Fruit fly (Drosophila melanogaster): Measurements from ENCODE around the gene CG12104.

CG12104 gene

dm6 chr3L:1576489-1577106 lies 25.9 kb downstream of the CG12104 start, which contains the start of gene CG13917 (continued):
- TF ChIP-seq CG12744 (GFP tag; optimal IDR thresholded peaks at IDR 0.05): no peak
- TF ChIP-seq Lpt (GFP tag; optimal IDR thresholded peaks at IDR 0.05): no peak
- no peak for TF ChIP-seq Hr3 (GFP tag; optimal IDR thresholded peaks at IDR 0.05)
- no peak for TF ChIP-seq kni (GFP tag; optimal IDR thresholded peaks at IDR 0.05)
- TF ChIP-seq Dek (tag; optimal IDR thresholded peaks at IDR 0.05): peak; percentile 40
- no peak for TF ChIP-seq NFAT (GFP tag; IDR thresholded peaks at IDR 0.05)
- TF ChIP-seq mld (GFP tag; IDR thresholded peaks at IDR 0.05; ENCODE audit: partially characterized antibody): no peak
- TF ChIP-seq fu2 (GFP tag; optimal IDR thresholded peaks at IDR 0.05): no peak
- no peak for TF ChIP-seq Atf3 (GFP tag; optimal IDR thresholded peaks at IDR 0.05)
- TF ChIP-seq CG30403 (GFP tag; optimal IDR thresholded peaks at IDR 0.05): no peak
- TF ChIP-seq CG8478 (optimal IDR thresholded peaks at IDR 0.05): no peak
- no peak for TF ChIP-seq tio (GFP tag; optimal IDR thresholded peaks at IDR 0.05)
- TF ChIP-seq tx (GFP tag; optimal IDR thresholded peaks at IDR 0.05): no peak
- no peak for TF ChIP-seq en (GFP tag; optimal IDR thresholded peaks at IDR 0.05)
- TF ChIP-seq CG17612 (GFP tag; IDR thresholded peaks at IDR 0.05): no peak
- TF ChIP-seq dmrt11E (tag; optimal IDR thresholded peaks at IDR 0.05): no peak
- no peak for TF ChIP-seq gsb (GFP tag; IDR thresholded peaks at IDR 0.05)
- TF ChIP-seq chn (GFP tag; optimal IDR thresholded peaks at IDR 0.05): no peak
- no peak for TF ChIP-seq CG34376 (GFP tag; optimal IDR thresholded peaks at IDR 0.05)
- no peak for TF ChIP-seq ci (GFP tag; IDR thresholded peaks at IDR 0.05)
- TF ChIP-seq CG13775 (GFP tag; optimal IDR thresholded peaks at IDR 0.05): no peak
- TF ChIP-seq CG7271 (tag; optimal IDR thresholded peaks at IDR 0.05): no peak
- TF ChIP-seq CG42726 (GFP tag; IDR thresholded peaks at IDR 0.05; ENCODE audit: partially characterized antibody): 0 out of 2 replicates have a peak, but pooled peaks have one; percentile 20
- no peak for TF ChIP-seq ab (GFP tag; optimal IDR thresholded peaks at IDR 0.05)
- TF ChIP-seq ken (GFP tag; IDR thresholded peaks at IDR 0.05): no peak
- TF ChIP-seq sc (optimal IDR thresholded peaks at IDR 0.05): no peak
- no peak for TF ChIP-seq sc (GFP tag; optimal IDR thresholded peaks at IDR 0.05)
- no peak for TF ChIP-seq H15 (GFP tag; IDR thresholded peaks at IDR 0.05)
- no peak for TF ChIP-seq CG12155 (GFP tag; optimal IDR thresholded peaks at IDR 0.05)
- no peak for TF ChIP-seq Drgx (GFP tag; IDR thresholded peaks at IDR 0.05)
- no peak for TF ChIP-seq NfI (GFP tag; optimal IDR thresholded peaks at IDR 0.05)
- TF ChIP-seq gem (tag; optimal IDR thresholded peaks at IDR 0.05): peak; percentile 33
- TF ChIP-seq NC2β (GFP tag; optimal IDR thresholded peaks at IDR 0.05): no peak
- TF ChIP-seq Neu2 (GFP tag; optimal IDR thresholded peaks at IDR 0.05; ENCODE audit: borderline replicate concordance): no peak
- no peak for TF ChIP-seq lov (optimal IDR thresholded peaks at IDR 0.05)
- TF ChIP-seq lov (GFP tag; IDR thresholded peaks at IDR 0.05): no peak
- TF ChIP-seq btn (GFP tag; optimal IDR thresholded peaks at IDR 0.05): no peak
- no peak for TF ChIP-seq ttk (GFP tag; IDR thresholded peaks at IDR 0.05)
- TF ChIP-seq hkb (optimal IDR thresholded peaks at IDR 0.05): no peak
- TF ChIP-seq hkb (GFP tag; IDR thresholded peaks at IDR 0.05): no peak
- no peak for TF ChIP-seq CG3726 (GFP tag; IDR thresholded peaks at IDR 0.05)
- TF ChIP-seq Chrac-16 (GFP tag; optimal IDR thresholded peaks at IDR 0.05): no peak
- TF ChIP-seq CG13894 (tag; optimal IDR thresholded peaks at IDR 0.05): no peak
- no peak for TF ChIP-seq luna (GFP tag; optimal IDR thresholded peaks at IDR 0.05)
- TF ChIP-seq Dp (GFP tag; optimal IDR thresholded peaks at IDR 0.05): peak; percentile 71
- no peak for TF ChIP-seq CG8089 (GFP tag; optimal IDR thresholded peaks at IDR 0.05)
- no peak for TF ChIP-seq HmgD (GFP tag; optimal IDR thresholded peaks at IDR 0.05)
- no peak for TF ChIP-seq hth (optimal IDR thresholded peaks at IDR 0.05)
- TF ChIP-seq CG7556 (GFP tag; optimal IDR thresholded peaks at IDR 0.05): no peak
- TF ChIP-seq CG3163 (GFP tag; optimal IDR thresholded peaks at IDR 0.05): no peak
- TF ChIP-seq z (GFP tag; IDR thresholded peaks at IDR 0.05): no peak
- no peak for TF ChIP-seq CG33557 (GFP tag; optimal IDR thresholded peaks at IDR 0.05)
- TF ChIP-seq zfh2 (GFP tag; optimal IDR thresholded peaks at IDR 0.05): no peak
- no peak for TF ChIP-seq CG4328 (GFP tag; optimal IDR thresholded peaks at IDR 0.05)
